Fruit fly (Drosophila melanogaster) whole organism, embryonic: ENCODE measurements around the gene CG44437.
A peak's percentile ranks its signal among the peaks of the same experiment; 100 is the strongest.

Experiments used
- Ada2b ChIP-seq: fragments of 200-800 bp; sonication (Bioruptor generic); IDR thresholded peaks from 2 replicates; pipeline ENCODE4 v1.3.6; 2022; ENCODE audit warnings: missing biosample characterization, missing genetic modification characterization
- Atf-2 ChIP-seq: fragments of 200-800 bp; sonication (Bioruptor generic); optimal IDR thresholded peaks from 2 replicates; lab custom pipeline; 2016; ENCODE audit warnings: missing biosample characterization, missing genetic modification characterization
- BEAF-32 ChIP-seq: fragments of 200-800 bp; sonication (Bioruptor generic); optimal IDR thresholded peaks from 3 replicates; lab custom pipeline; 2017; ENCODE audit warnings: missing biosample characterization, missing genetic modification characterization, mild to moderate bottlenecking, moderate library complexity, missing genetic modification reagents
- CG10321 ChIP-seq: fragments of 200-800 bp; sonication (Bioruptor generic); IDR thresholded peaks from 2 replicates; pipeline ENCODE4 v1.3.6; 2022; ENCODE audit warnings: missing biosample characterization, missing genetic modification characterization
- CG12071 ChIP-seq: fragments of 200-800 bp; sonication (Bioruptor generic); optimal IDR thresholded peaks from 3 replicates; lab custom pipeline; 2018; ENCODE audit warnings: missing biosample characterization, mild to moderate bottlenecking, missing genetic modification characterization
- CG12104 ChIP-seq: fragments of 200-800 bp; sonication (Bioruptor generic); optimal IDR thresholded peaks from 3 replicates; lab custom pipeline; 2016; ENCODE audit warnings: missing biosample characterization, missing genetic modification characterization
- CG13123 ChIP-seq: fragments of 200-800 bp; sonication (Bioruptor generic); optimal IDR thresholded peaks from 2 replicates; lab custom pipeline; 2016; ENCODE audit warnings: missing biosample characterization, missing genetic modification characterization
- CG15514 ChIP-seq: fragments of 200-800 bp; sonication (Bioruptor generic); optimal IDR thresholded peaks from 3 replicates; lab custom pipeline; 2017; ENCODE audit warnings: missing biosample characterization, missing genetic modification characterization, mild to moderate bottlenecking, moderate library complexity, missing genetic modification reagents
- CG1647 ChIP-seq: fragments of 200-800 bp; sonication (Bioruptor generic); optimal IDR thresholded peaks from 3 replicates; lab custom pipeline; 2016; ENCODE audit warnings: missing biosample characterization, missing genetic modification characterization
- CG17186 ChIP-seq: fragments of 200-800 bp; sonication (Bioruptor generic); optimal IDR thresholded peaks from 3 replicates; lab custom pipeline; 2017; ENCODE audit warnings: missing biosample characterization, missing genetic modification reagents, missing genetic modification characterization
- CG2202 ChIP-seq: fragments of 200-800 bp; sonication (Bioruptor generic); optimal IDR thresholded peaks from 2 replicates; lab custom pipeline; 2018; ENCODE audit warnings: missing biosample characterization, mild to moderate bottlenecking, missing genetic modification characterization
- CG31365 ChIP-seq: fragments of 200-800 bp; sonication (Bioruptor generic); optimal IDR thresholded peaks from 2 replicates; lab custom pipeline; 2018; ENCODE audit warnings: missing biosample characterization, mild to moderate bottlenecking, missing genetic modification characterization
- CG3847 ChIP-seq: fragments of 200-800 bp; sonication (Bioruptor generic); IDR thresholded peaks from 2 replicates; pipeline ENCODE4 v1.3.6; 2022; ENCODE audit warnings: missing biosample characterization, missing genetic modification characterization
- CG4328 ChIP-seq: fragments of 200-800 bp; sonication (Bioruptor generic); optimal IDR thresholded peaks from 3 replicates; lab custom pipeline; 2017; ENCODE audit warnings: missing biosample characterization, missing genetic modification reagents, missing genetic modification characterization
- CG4617 ChIP-seq: fragments of 200-800 bp; sonication (Bioruptor generic); optimal IDR thresholded peaks from 3 replicates; lab custom pipeline; 2016; ENCODE audit warnings: missing biosample characterization, missing genetic modification characterization, borderline replicate concordance
- CG4730 ChIP-seq: fragments of 200-800 bp; sonication (Bioruptor generic); IDR thresholded peaks from 2 replicates; pipeline ENCODE4 v1.3.6; 2022; ENCODE audit warnings: missing biosample characterization, missing genetic modification characterization
- CG6765 ChIP-seq: fragments of 200-800 bp; sonication (Bioruptor generic); optimal IDR thresholded peaks from 3 replicates; lab custom pipeline; 2017; ENCODE audit warnings: missing biosample characterization, mild to moderate bottlenecking, missing genetic modification characterization
- CG6813 ChIP-seq: fragments of 200-800 bp; sonication (Bioruptor generic); optimal IDR thresholded peaks from 2 replicates; lab custom pipeline; 2017; ENCODE audit warnings: missing biosample characterization, missing genetic modification characterization, mild to moderate bottlenecking, moderate library complexity, missing genetic modification reagents
- CG8924 ChIP-seq: fragments of 200-800 bp; optimal IDR thresholded peaks from 3 replicates; lab custom pipeline; 2019; ENCODE audit warnings: missing biosample characterization, mild to moderate bottlenecking, missing genetic modification characterization, moderate library complexity
- Chrac-16 ChIP-seq: fragments of 200-800 bp; sonication (Bioruptor generic); optimal IDR thresholded peaks from 3 replicates; lab custom pipeline; 2016; ENCODE audit warnings: missing biosample characterization, missing genetic modification characterization
- Dip2 ChIP-seq: fragments of 200-800 bp; sonication (Bioruptor generic); IDR thresholded peaks from 2 replicates; pipeline ENCODE4 v1.3.6; 2022; ENCODE audit warnings: missing biosample characterization, missing genetic modification characterization
- Fer1 ChIP-seq: fragments of 200-800 bp; sonication (Bioruptor generic); optimal IDR thresholded peaks from 2 replicates; lab custom pipeline; 2017; ENCODE audit warnings: missing biosample characterization, mild to moderate bottlenecking, missing genetic modification characterization
- Lhr ChIP-seq: fragments of 200-800 bp; sonication (Bioruptor generic); optimal IDR thresholded peaks from 3 replicates; lab custom pipeline; 2017; ENCODE audit warnings: mild to moderate bottlenecking, missing biosample characterization, missing genetic modification reagents, missing genetic modification characterization
- Med ChIP-seq: fragments of 200-800 bp; sonication (Bioruptor generic); peaks from one replicate; lab custom pipeline; 2016; ENCODE audit warnings: missing biosample characterization, missing genetic modification characterization, mild to moderate bottlenecking, inconsistent platforms, moderate library complexity
- Mrtf ChIP-seq: fragments of 200-800 bp; sonication (Bioruptor generic); IDR thresholded peaks from 3 replicates; pipeline ENCODE4 v1.3.6; 2022; ENCODE audit warnings: missing biosample characterization, missing genetic modification characterization
- NC2β ChIP-seq: fragments of 200-800 bp; sonication (Bioruptor generic); optimal IDR thresholded peaks from 2 replicates; lab custom pipeline; 2016; ENCODE audit warnings: missing biosample characterization, missing genetic modification characterization
- Neu2 ChIP-seq: fragments of 200-800 bp; sonication (Bioruptor generic); optimal IDR thresholded peaks from 3 replicates; lab custom pipeline; 2016; ENCODE audit warnings: missing biosample characterization, missing genetic modification characterization, borderline replicate concordance
- Sin3A ChIP-seq: fragments of >200 bp; optimal IDR thresholded peaks from 2 replicates; lab custom pipeline; 2018
- bigmax ChIP-seq: fragments of 200-800 bp; sonication (Bioruptor generic); optimal IDR thresholded peaks from 2 replicates; lab custom pipeline; 2018; ENCODE audit warnings: missing biosample characterization, mild to moderate bottlenecking, missing genetic modification characterization
- br ChIP-seq: fragments of >200 bp; optimal IDR thresholded peaks from 2 replicates; lab custom pipeline; 2017
- cas ChIP-seq: fragments of 200-800 bp; sonication (Bioruptor generic); IDR thresholded peaks from 2 replicates; pipeline ENCODE4 v1.3.6; 2022; ENCODE audit warnings: missing biosample characterization, missing genetic modification characterization
- cg ChIP-seq: fragments of 200-800 bp; sonication (Bioruptor generic); optimal IDR thresholded peaks from 3 replicates; lab custom pipeline; 2019; ENCODE audit warnings: missing biosample characterization, mild to moderate bottlenecking, missing genetic modification characterization, moderate library complexity
- ci ChIP-seq: fragments of 200-800 bp; sonication (Bioruptor generic); IDR thresholded peaks from 3 replicates; pipeline ENCODE4 v1.3.6; 2022; ENCODE audit warnings: missing biosample characterization, missing genetic modification characterization
- danr ChIP-seq: fragments of 200-800 bp; sonication (Bioruptor generic); IDR thresholded peaks from 2 replicates; pipeline ENCODE4 v1.3.6; 2022; ENCODE audit warnings: missing biosample characterization, missing genetic modification characterization
- ems ChIP-seq: fragments of 200-800 bp; sonication (Bioruptor generic); optimal IDR thresholded peaks from 3 replicates; lab custom pipeline; 2016; ENCODE audit warnings: missing biosample characterization, missing genetic modification characterization
- esg ChIP-seq: fragments of 200-800 bp; sonication (Bioruptor generic); conservative IDR thresholded peaks from 2 replicates; pipeline ENCODE4 v1.3.6; 2022; ENCODE audit warnings: missing biosample characterization, missing genetic modification characterization
- eve ChIP-seq, 2 experiments: fragments of >200 bp; optimal IDR thresholded peaks; 2 replicates each; lab custom pipeline; 2017; ENCODE audit warnings: missing biosample characterization in 2 of 2, missing genetic modification characterization in 2 of 2
- grn ChIP-seq: fragments of 200-800 bp; sonication (Bioruptor generic); optimal IDR thresholded peaks from 3 replicates; lab custom pipeline; 2017; ENCODE audit warnings: missing biosample characterization, missing genetic modification characterization
- kah ChIP-seq: fragments of 200-800 bp; sonication (Bioruptor generic); optimal IDR thresholded peaks from 2 replicates; lab custom pipeline; 2018; ENCODE audit warnings: missing biosample characterization, mild to moderate bottlenecking, missing genetic modification characterization
- onecut ChIP-seq: fragments of 200-800 bp; sonication (Bioruptor generic); IDR thresholded peaks from 2 replicates; pipeline ENCODE4 v1.3.6; 2022; ENCODE audit warnings: missing biosample characterization, missing genetic modification characterization
- otp ChIP-seq: fragments of 200-800 bp; sonication (Bioruptor generic); IDR thresholded peaks from 3 replicates; pipeline ENCODE4, ENCODE4 v1.3.6; 2022; ENCODE audit warnings: missing biosample characterization, missing genetic modification characterization
- pfk ChIP-seq: fragments of 200-800 bp; sonication (Bioruptor generic); optimal IDR thresholded peaks from 2 replicates; lab custom pipeline; 2018; ENCODE audit warnings: missing biosample characterization, mild to moderate bottlenecking, missing genetic modification characterization, moderate library complexity
- pum ChIP-seq: fragments of 200-800 bp; sonication (Bioruptor generic); optimal IDR thresholded peaks from 2 replicates; lab custom pipeline; 2016; ENCODE audit warnings: missing biosample characterization, missing genetic modification characterization
- ranshi ChIP-seq: fragments of 200-800 bp; sonication (Bioruptor generic); IDR thresholded peaks from 2 replicates; pipeline ENCODE4 v1.3.6; 2022; ENCODE audit warnings: missing biosample characterization, missing genetic modification characterization
- row ChIP-seq: fragments of 200-800 bp; sonication (Bioruptor generic); IDR thresholded peaks from 3 replicates; pipeline ENCODE4 v1.3.6; 2022; ENCODE audit warnings: missing biosample characterization, missing genetic modification characterization
- scrt ChIP-seq: fragments of 200-800 bp; sonication (Bioruptor generic); optimal IDR thresholded peaks from 2 replicates; lab custom pipeline; 2018; ENCODE audit warnings: missing biosample characterization, mild to moderate bottlenecking, missing genetic modification characterization, moderate library complexity
- shn ChIP-seq: fragments of 200-800 bp; sonication (Bioruptor generic); optimal IDR thresholded peaks from 3 replicates; lab custom pipeline; 2016; ENCODE audit warnings: missing biosample characterization, missing genetic modification characterization
- sisA ChIP-seq: fragments of 200-800 bp; sonication (Bioruptor generic); IDR thresholded peaks from 2 replicates; pipeline ENCODE4 v1.3.6; 2022; ENCODE audit warnings: missing biosample characterization, missing genetic modification characterization
- sr ChIP-seq: fragments of 200-800 bp; sonication (Bioruptor generic); IDR thresholded peaks from 3 replicates; pipeline ENCODE4 v1.3.6; 2022; ENCODE audit warnings: missing biosample characterization, missing genetic modification characterization
- stwl ChIP-seq: fragments of 200-800 bp; sonication (Bioruptor generic); optimal IDR thresholded peaks from 3 replicates; lab custom pipeline; 2018; ENCODE audit warnings: missing biosample characterization, mild to moderate bottlenecking, missing genetic modification characterization, moderate library complexity
- wdn ChIP-seq: fragments of 200-800 bp; sonication (Bioruptor generic); IDR thresholded peaks from 2 replicates; pipeline ENCODE4 v1.3.6; 2022; ENCODE audit warnings: missing biosample characterization, missing genetic modification characterization
- yki ChIP-seq: fragments of >200 bp; optimal IDR thresholded peaks from 3 replicates; lab custom pipeline; 2018

CG44437 gene

dm6 chrX:13211357-13212137 is 9.5 kb upstream of the CG44437 start, which contains the start of gene sno (continued):
- no peak for TF ChIP-seq pum (GFP tag; lab: Kevin White, UChicago)
- no peak for TF ChIP-seq ems (GFP tag; lab: Kevin White, UChicago)
- TF ChIP-seq Mrtf: no peak
- no peak for TF ChIP-seq otp (GFP tag; lab: Robert Waterston, UW)
- TF ChIP-seq ci (GFP tag; lab: Robert Waterston, UW): 0 out of 3 replicates have a peak, but pooled peaks have one; percentile 18
- TF ChIP-seq stwl: peak; percentile 37
- TF ChIP-seq CG2202 (tag; lab: Kevin White, UChicago): no peak
- no peak for TF ChIP-seq Fer1 (GFP tag; lab: Kevin White, UChicago)
- peak; percentile 64 for TF ChIP-seq Med (GFP tag; lab: Kevin White, UChicago)
- TF ChIP-seq CG3847 (GFP tag; lab: Robert Waterston, UW): peak; percentile 22; the same call in 1 of the 2 replicates
- TF ChIP-seq pfk: no peak
- no peak for TF ChIP-seq Dip2
- no peak for TF ChIP-seq CG4730 (GFP tag; lab: Robert Waterston, UW)
- TF ChIP-seq Chrac-16 (GFP tag; lab: Kevin White, UChicago): no peak
- no peak for TF ChIP-seq Sin3A (lab: Kevin White, UChicago)
- TF ChIP-seq shn: no peak
- TF ChIP-seq sr (GFP tag; lab: Robert Waterston, UW): no peak
- no peak for TF ChIP-seq kah
- peak; percentile 56 for TF ChIP-seq CG4617 (GFP tag; lab: Kevin White, UChicago)
- no peak for TF ChIP-seq CG13123 (GFP tag; lab: Kevin White, UChicago)
- no peak for TF ChIP-seq NC2β (GFP tag; lab: Kevin White, UChicago)
- TF ChIP-seq yki (lab: Kevin White, UChicago): no peak
- no peak for TF ChIP-seq Neu2 (GFP tag; lab: Kevin White, UChicago)
- no peak for TF ChIP-seq CG15514 (GFP tag; lab: Kevin White, UChicago)
- no peak for TF ChIP-seq ranshi
- peak; percentile 30 for TF ChIP-seq CG8924 (tag; lab: Kevin White, UChicago)
- no peak for TF ChIP-seq danr (GFP tag; lab: Robert Waterston, UW)
- no peak for TF ChIP-seq CG6813 (GFP tag; lab: Kevin White, UChicago)
- no peak for TF ChIP-seq scrt
- no peak for TF ChIP-seq grn
- no peak for TF ChIP-seq Lhr (GFP tag; lab: Kevin White, UChicago)
- no peak for TF ChIP-seq CG12071 (GFP tag; lab: Kevin White, UChicago)
- TF ChIP-seq wdn (GFP tag; lab: Robert Waterston, UW): no peak
- no peak for TF ChIP-seq esg (GFP tag; lab: Robert Waterston, UW)
- TF ChIP-seq BEAF-32: peak; percentile 78
- no peak for TF ChIP-seq eve (GFP tag; optimal IDR thresholded peaks at IDR 0.05; lab: Kevin White, UChicago)
- TF ChIP-seq row (GFP tag; lab: Robert Waterston, UW): peak; percentile 62
- TF ChIP-seq CG10321 (GFP tag; lab: Robert Waterston, UW): no peak
- no peak for TF ChIP-seq Ada2b (GFP tag; lab: Robert Waterston, UW)
- no peak for TF ChIP-seq sisA
- 0 out of 2 replicates have a peak, but pooled peaks have one; percentile 5 for TF ChIP-seq onecut (GFP tag; lab: Robert Waterston, UW)
- TF ChIP-seq CG31365 (tag; lab: Kevin White, UChicago): no peak
- TF ChIP-seq bigmax: no peak
- no peak for TF ChIP-seq CG4328 (GFP tag; lab: Kevin White, UChicago)
- no peak for TF ChIP-seq cas (GFP tag; lab: Robert Waterston, UW)
- TF ChIP-seq CG17186 (GFP tag; lab: Kevin White, UChicago): no peak
- no peak for TF ChIP-seq CG12104 (GFP tag; lab: Kevin White, UChicago)
- no peak for TF ChIP-seq CG1647 (GFP tag; lab: Kevin White, UChicago)
- no peak for TF ChIP-seq Atf-2 (GFP tag; lab: Kevin White, UChicago)
- TF ChIP-seq cg (GFP tag; lab: Kevin White, UChicago): peak; percentile 66
- no peak for TF ChIP-seq CG6765
- no peak for TF ChIP-seq br (lab: Kevin White, UChicago)
